Worm (Caenorhabditis elegans): ENCODE results near the gene josd-1.
"Not testable (repeated sequence)": the region's sequence is repeated elsewhere in the genome, so short reads cannot be mapped to it uniquely, and the experiment has no call there.

josd-1 gene

DNA sequence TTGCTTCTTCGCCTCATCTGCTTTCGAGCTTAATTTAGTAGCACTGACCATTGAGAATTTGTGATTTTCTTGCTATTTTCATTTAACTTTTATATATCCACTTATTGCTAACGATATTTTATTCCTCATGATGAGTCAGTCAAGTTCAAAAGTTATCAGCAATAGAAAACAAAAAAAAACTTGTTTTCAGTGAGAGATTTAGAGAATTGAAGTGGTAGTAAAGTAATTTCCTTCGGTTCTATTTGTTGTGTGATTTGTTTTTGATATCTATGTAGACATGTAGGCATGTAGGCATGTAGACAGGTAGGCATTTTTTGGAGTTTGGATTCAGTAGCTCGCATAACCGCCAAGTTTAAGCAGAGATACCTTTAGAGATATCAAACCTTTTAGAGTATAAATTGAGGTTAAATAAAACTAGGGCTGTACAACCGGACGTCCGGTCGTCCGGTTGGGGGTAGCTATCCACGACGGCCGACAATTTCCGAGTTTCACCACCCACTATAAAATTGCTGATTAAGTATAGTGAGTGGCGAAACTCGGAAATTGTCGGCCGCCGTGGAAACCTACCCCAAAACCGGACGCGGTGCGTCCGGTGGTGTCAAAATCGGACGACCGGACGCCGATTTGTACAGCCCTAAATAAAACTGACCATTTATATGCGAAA, 4.6 kb downstream of the josd-1 start, which contains the start of gene Y71H2AR.2:
Gene Y71H2AR.2, minus strand, starts transcription at position 51 of the 664 bp plus-strand sequence.
- TF ChIP-seq unc-62 (GFP tag; optimal IDR thresholded peaks at IDR 0.05 in 1 of 2), result no peak
- TF ChIP-seq unc-62 (tag; optimal IDR thresholded peaks at IDR 0.05), result no peak
- TF ChIP-seq aha-1 (tag), result peak; percentile 91

DNA sequence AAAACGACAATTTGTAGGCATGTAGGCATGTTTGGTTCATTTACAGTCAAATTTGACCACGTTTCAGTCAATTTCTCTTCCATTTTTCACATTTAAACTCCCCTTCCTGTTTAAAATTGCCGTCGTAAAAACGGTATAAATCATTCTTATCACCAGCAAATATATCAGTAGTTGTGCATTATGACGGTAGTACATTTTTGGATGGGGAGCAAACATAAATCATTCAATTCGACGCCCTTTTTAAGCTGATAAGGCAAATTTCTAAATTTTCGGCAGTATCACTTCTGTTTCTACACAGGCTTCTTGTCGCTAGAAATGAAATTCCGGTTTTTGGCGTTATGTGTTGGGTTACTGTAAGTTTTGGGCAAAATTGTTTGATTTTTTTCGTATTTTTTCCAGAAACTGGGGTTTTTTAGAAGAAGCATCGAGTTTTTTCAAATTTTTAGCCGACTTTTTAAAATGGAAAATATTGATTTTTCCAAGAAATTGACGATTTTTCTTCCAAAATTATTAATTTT, 5.5 kb downstream of the josd-1 start, which contains the start of gene H34I24.2:
Gene H34I24.2, plus strand, starts transcription at position 189 of the 518 bp plus-strand sequence.
- TF ChIP-seq spr-1 (tag; optimal IDR thresholded peaks at IDR 0.05), result no peak
- TF ChIP-seq ama-1 (optimal IDR thresholded peaks at IDR 0.05), result no peak
- 0 out of 2 replicates have a peak, but pooled peaks have one; percentile 14 for TF ChIP-seq php-3 (GFP tag; IDR thresholded peaks at IDR 0.05)
- TF ChIP-seq hlh-11 (tag; optimal IDR thresholded peaks at IDR 0.05), result peak; percentile 5
- TF ChIP-seq ceh-20 (GFP tag; IDR thresholded peaks at IDR 0.05), result peak; percentile 46; the same call in 1 of the 2 replicates
- TF ChIP-seq dve-1 (tag; optimal IDR thresholded peaks at IDR 0.05; ENCODE audit: insufficient read depth), result no peak
- peak; percentile 63 for TF ChIP-seq aha-1 (tag)
- TF ChIP-seq unc-62 (GFP tag; optimal IDR thresholded peaks at IDR 0.05 in 1 of 2), result peak in 1 of 2 experiments; percentile 66
- TF ChIP-seq unc-62 (tag; optimal IDR thresholded peaks at IDR 0.05), result no peak
- no peak for TF ChIP-seq duxl-1 (tag; optimal IDR thresholded peaks at IDR 0.05; ENCODE audit: poor library complexity)
- peak; percentile 92 for TF ChIP-seq pqm-1 (tag; optimal IDR thresholded peaks at IDR 0.05)
- no peak for TF ChIP-seq dmd-9 (GFP tag; IDR thresholded peaks at IDR 0.05)
- TF ChIP-seq nhr-28 (tag; optimal IDR thresholded peaks at IDR 0.05), result peak; percentile 21

DNA sequence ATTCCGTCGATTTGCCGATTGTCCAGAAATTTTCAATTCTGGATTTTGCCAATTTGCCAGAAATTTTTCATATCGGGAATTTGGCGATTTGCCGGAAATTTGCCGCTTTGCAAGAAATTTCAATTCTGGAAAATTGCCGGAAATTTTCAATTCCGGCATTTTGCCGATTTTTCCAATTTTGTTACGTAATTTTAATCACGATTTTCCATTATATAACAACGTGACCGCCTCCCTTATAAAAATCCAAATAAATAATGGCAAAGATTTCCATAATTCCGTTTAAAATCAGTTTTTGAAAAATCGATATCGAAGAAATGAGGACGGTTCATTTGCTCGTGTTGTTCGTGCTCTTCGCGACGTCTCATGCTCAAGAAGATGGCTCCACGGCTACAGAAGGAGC, 10.3 kb downstream of the josd-1 start, which contains the start of gene H34I24.1:
Gene H34I24.1, plus strand, starts transcription at position 301 of the 400 bp plus-strand sequence.
- not testable (repeated sequence) for TF ChIP-seq skn-1 (tag; optimal IDR thresholded peaks at IDR 0.05); madf-9 (GFP tag; conservative IDR thresholded peaks at IDR 0.05); ZK546.5 (tag; optimal IDR thresholded peaks at IDR 0.05)

DNA sequence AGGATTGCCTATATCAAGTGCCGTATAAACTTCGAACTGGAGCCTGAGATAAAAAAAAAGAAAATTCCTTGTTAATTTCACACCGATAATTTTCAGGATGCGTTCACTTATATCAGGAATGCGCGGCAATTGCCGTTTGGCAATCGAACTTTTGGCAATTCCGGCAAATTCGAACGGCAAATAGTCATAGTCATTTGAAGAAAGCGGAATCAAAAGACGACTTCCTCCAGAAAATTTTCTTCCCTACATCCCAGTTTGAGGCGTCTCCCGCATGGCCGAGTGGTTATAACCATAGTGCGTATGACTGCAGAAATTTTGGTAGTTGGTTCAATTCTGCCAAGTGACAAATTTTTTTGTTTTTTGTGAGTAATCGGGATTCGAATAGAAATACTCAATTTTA, 19.5 kb downstream of the josd-1 start, which contains the start of gene F56F11.4:
Gene F56F11.4, plus strand, starts transcription at position 301 of the 400 bp plus-strand sequence.
- TF ChIP-seq T26A8.4 (GFP tag; IDR thresholded peaks at IDR 0.05) (no peak), Y48G9A.11 (GFP tag; IDR thresholded peaks at IDR 0.05) (no peak), lin-38 (GFP tag; IDR thresholded peaks at IDR 0.05) (no peak), hlh-30 (tag; optimal IDR thresholded peaks at IDR 0.05; ENCODE audit: insufficient read depth) (no peak), php-3 (GFP tag; IDR thresholded peaks at IDR 0.05) (no peak), ceh-82 (tag; optimal IDR thresholded peaks at IDR 0.05) (no peak), spr-3 (GFP tag; optimal IDR thresholded peaks at IDR 0.05) (no peak), nhr-6 (tag; optimal IDR thresholded peaks at IDR 0.05) (no peak), saeg-2 (GFP tag; IDR thresholded peaks at IDR 0.05) (no peak), daf-16 (GFP tag; optimal IDR thresholded peaks at IDR 0.05) (no peak), daf-16 (tag; optimal IDR thresholded peaks at IDR 0.05) (no peak), nhr-28 (tag; optimal IDR thresholded peaks at IDR 0.05) (no peak), skn-1 (tag; optimal IDR thresholded peaks at IDR 0.05) (no peak), hif-1 (tag; optimal IDR thresholded peaks at IDR 0.05) (no peak), F26F4.8 (GFP tag; conservative IDR thresholded peaks at IDR 0.05) (no peak), mxl-2 (GFP tag; conservative IDR thresholded peaks at IDR 0.05) (no peak), spr-1 (tag; optimal IDR thresholded peaks at IDR 0.05) (no peak), unc-39 (tag; optimal IDR thresholded peaks at IDR 0.05) (no peak), lim-7 (GFP tag; IDR thresholded peaks at IDR 0.05) (no peak), ama-1 (optimal IDR thresholded peaks at IDR 0.05) (no peak), dpl-1 (GFP tag; optimal IDR thresholded peaks at IDR 0.05) (no peak)

DNA sequence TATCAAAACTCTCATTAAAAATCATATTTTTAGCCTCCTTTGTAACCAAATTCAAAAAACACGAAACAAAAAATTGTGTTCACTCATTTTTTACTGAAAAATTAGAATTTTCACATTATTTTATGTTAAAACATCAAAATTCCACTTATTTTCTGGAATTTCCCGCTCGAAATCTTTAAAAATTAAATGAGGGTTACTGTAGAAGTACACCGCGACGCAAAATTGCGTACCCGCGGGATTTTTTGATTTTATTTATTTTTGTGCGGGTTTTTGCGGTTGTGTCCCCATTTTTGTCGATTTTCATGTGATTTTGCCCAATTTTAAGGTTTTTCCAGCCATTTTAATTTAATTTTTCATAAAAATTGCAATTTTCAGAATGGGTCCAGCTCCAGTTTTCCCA, 21.9 kb downstream of the josd-1 start:
- no peak for TF ChIP-seq Y105C5A.15 (GFP tag; IDR thresholded peaks at IDR 0.05)
- TF ChIP-seq unc-130 (GFP tag; optimal IDR thresholded peaks at IDR 0.05), result peak; percentile 41
- no peak for TF ChIP-seq mdl-1 (tag; optimal IDR thresholded peaks at IDR 0.05)
- no peak for TF ChIP-seq vab-7 (GFP tag; IDR thresholded peaks at IDR 0.05)
- no peak for TF ChIP-seq lsy-2 (tag; optimal IDR thresholded peaks at IDR 0.05)
